Fruit fly (Drosophila melanogaster) whole organism, embryonic: ENCODE data around the gene CG16727.
A peak's percentile ranks its signal among the peaks of the same experiment; 100 is the strongest.

ENCODE experiments used
- Asciz ChIP-seq: fragments of 200-800 bp; sonication (Bioruptor generic); optimal IDR thresholded peaks from 2 replicates; lab custom pipeline; 2017; ENCODE audit warnings: missing biosample characterization, mild to moderate bottlenecking, missing genetic modification characterization, missing genetic modification reagents
- Bteb2 ChIP-seq: fragments of 200-800 bp; sonication (Bioruptor generic); optimal IDR thresholded peaks from 2 replicates; lab custom pipeline; 2016; ENCODE audit warnings: missing biosample characterization, missing genetic modification characterization
- CG10366 ChIP-seq: fragments of 200-800 bp; sonication (Bioruptor generic); IDR thresholded peaks from 2 replicates; pipeline ENCODE4 v1.3.6; 2022; ENCODE audit warnings: missing biosample characterization, missing genetic modification characterization
- CG12299 ChIP-seq: fragments of 200-800 bp; sonication (Bioruptor generic); optimal IDR thresholded peaks from 2 replicates; lab custom pipeline; 2018; ENCODE audit warnings: missing biosample characterization, mild to moderate bottlenecking, missing genetic modification characterization
- CG18619 ChIP-seq: fragments of 200-800 bp; sonication (Bioruptor generic); optimal IDR thresholded peaks from 3 replicates; lab custom pipeline; 2017; ENCODE audit warnings: missing biosample characterization, mild to moderate bottlenecking, missing genetic modification characterization
- CG2712 ChIP-seq: fragments of 200-800 bp; optimal IDR thresholded peaks from 3 replicates; lab custom pipeline; 2019; ENCODE audit warnings: missing biosample characterization, mild to moderate bottlenecking, missing genetic modification characterization, moderate library complexity
- CG30403 ChIP-seq: fragments of 200-800 bp; sonication (Bioruptor generic); optimal IDR thresholded peaks from 3 replicates; lab custom pipeline; 2016; ENCODE audit warnings: missing biosample characterization, missing genetic modification characterization
- CG3281 ChIP-seq: fragments of 200-800 bp; sonication (Bioruptor generic); optimal IDR thresholded peaks from 3 replicates; lab custom pipeline; 2017; ENCODE audit warnings: missing biosample characterization, mild to moderate bottlenecking, missing genetic modification characterization
- CG3407 ChIP-seq: fragments of 200-800 bp; sonication (Bioruptor generic); optimal IDR thresholded peaks from 2 replicates; lab custom pipeline; 2018; ENCODE audit warnings: missing biosample characterization, mild to moderate bottlenecking, missing genetic modification characterization
- CG4820 ChIP-seq: fragments of 200-800 bp; sonication (Bioruptor generic); optimal IDR thresholded peaks from 3 replicates; lab custom pipeline; 2016; ENCODE audit warnings: missing biosample characterization, missing genetic modification characterization
- CG6689 ChIP-seq: fragments of 200-800 bp; sonication (Bioruptor generic); IDR thresholded peaks from 2 replicates; pipeline ENCODE4 v1.3.6; 2022; ENCODE audit warnings: missing biosample characterization, missing genetic modification characterization
- CG6813 ChIP-seq: fragments of 200-800 bp; sonication (Bioruptor generic); optimal IDR thresholded peaks from 2 replicates; lab custom pipeline; 2017; ENCODE audit warnings: missing biosample characterization, missing genetic modification characterization, mild to moderate bottlenecking, moderate library complexity, missing genetic modification reagents
- CG7839 ChIP-seq: fragments of 200-800 bp; sonication (Bioruptor generic); optimal IDR thresholded peaks from 3 replicates; lab custom pipeline; 2018; ENCODE audit warnings: missing biosample characterization, mild to moderate bottlenecking, missing genetic modification characterization, moderate library complexity
- CG8290 ChIP-seq, 3 experiments: fragments of 200-800 bp; sonication (Bioruptor generic); optimal IDR thresholded peaks; 2 replicates each; lab custom pipeline; 2016 to 2019; ENCODE audit warnings: missing biosample characterization in 3 of 3, missing genetic modification characterization in 3 of 3, mild to moderate bottlenecking in 2 of 3, moderate library complexity in 1 of 3
- CoRest ChIP-seq: fragments of 200-800 bp; sonication (Bioruptor generic); optimal IDR thresholded peaks from 3 replicates; lab custom pipeline; 2018; ENCODE audit warnings: missing biosample characterization, mild to moderate bottlenecking, missing genetic modification characterization, moderate library complexity
- Dad ChIP-seq: fragments of 200-800 bp; sonication (Bioruptor generic); optimal IDR thresholded peaks from 3 replicates; lab custom pipeline; 2016; ENCODE audit warnings: missing biosample characterization, missing genetic modification characterization
- Ets65A ChIP-seq: fragments of 200-800 bp; sonication (Bioruptor generic); peaks from one replicate; lab custom pipeline; 2016; ENCODE audit warnings: missing biosample characterization, missing genetic modification characterization
- Ets97D ChIP-seq: fragments of 200-800 bp; sonication (Bioruptor generic); optimal IDR thresholded peaks from 3 replicates; lab custom pipeline; 2016; ENCODE audit warnings: missing biosample characterization, missing genetic modification characterization
- HLH54F ChIP-seq: fragments of 200-800 bp; sonication (Bioruptor generic); optimal IDR thresholded peaks from 3 replicates; lab custom pipeline; 2016; ENCODE audit warnings: missing biosample characterization, missing genetic modification characterization
- HmgD ChIP-seq: fragments of 200-800 bp; sonication (Bioruptor generic); optimal IDR thresholded peaks from 3 replicates; lab custom pipeline; 2016; ENCODE audit warnings: missing biosample characterization, missing genetic modification characterization
- HmgZ ChIP-seq: fragments of 200-800 bp; sonication (Bioruptor generic); optimal IDR thresholded peaks from 2 replicates; lab custom pipeline; 2018; ENCODE audit warnings: missing biosample characterization, mild to moderate bottlenecking, missing genetic modification characterization
- Lhr ChIP-seq: fragments of 200-800 bp; sonication (Bioruptor generic); optimal IDR thresholded peaks from 3 replicates; lab custom pipeline; 2017; ENCODE audit warnings: mild to moderate bottlenecking, missing biosample characterization, missing genetic modification reagents, missing genetic modification characterization
- MBD-R2 ChIP-seq: fragments of 200-800 bp; sonication (Bioruptor generic); IDR thresholded peaks from 2 replicates; pipeline ENCODE4 v1.3.6; 2022; ENCODE audit warnings: missing biosample characterization, missing genetic modification characterization
- NC2α ChIP-seq: fragments of 200-800 bp; sonication (Bioruptor generic); optimal IDR thresholded peaks from 2 replicates; lab custom pipeline; 2016; ENCODE audit warnings: missing biosample characterization, missing genetic modification characterization
- Nf-YC ChIP-seq: fragments of 200-800 bp; optimal IDR thresholded peaks from 3 replicates; lab custom pipeline; 2019; ENCODE audit warnings: missing biosample characterization, mild to moderate bottlenecking, missing genetic modification characterization, moderate library complexity
- Optix ChIP-seq: fragments of 200-800 bp; sonication (Bioruptor generic); IDR thresholded peaks from 3 replicates; pipeline ENCODE4 v1.3.6; 2022; ENCODE audit warnings: missing biosample characterization, missing genetic modification characterization
- Rfx ChIP-seq: fragments of 200-800 bp; sonication (Bioruptor generic); IDR thresholded peaks from 2 replicates; pipeline ENCODE4 v1.3.6; 2022; ENCODE audit warnings: missing biosample characterization, missing genetic modification characterization
- Sox102F ChIP-seq: fragments of 200-800 bp; sonication (Bioruptor generic); optimal IDR thresholded peaks from 2 replicates; lab custom pipeline; 2018; ENCODE audit warnings: missing biosample characterization, mild to moderate bottlenecking, missing genetic modification characterization, moderate library complexity
- Sry-δ ChIP-seq: fragments of 200-800 bp; sonication (Bioruptor generic); optimal IDR thresholded peaks from 2 replicates; lab custom pipeline; 2016; ENCODE audit warnings: missing biosample characterization, missing genetic modification characterization
- Xbp1 ChIP-seq: fragments of 200-800 bp; sonication (Bioruptor generic); optimal IDR thresholded peaks from 3 replicates; lab custom pipeline; 2016; ENCODE audit warnings: missing biosample characterization, mild to moderate bottlenecking, missing genetic modification characterization
- abd-A ChIP-seq: fragments of 200-800 bp; sonication (Bioruptor generic); optimal IDR thresholded peaks from 3 replicates; lab custom pipeline; 2019; ENCODE audit warnings: missing biosample characterization, mild to moderate bottlenecking, missing genetic modification characterization, moderate library complexity
- ato ChIP-seq: fragments of 200-800 bp; sonication (Bioruptor generic); IDR thresholded peaks from 2 replicates; pipeline ENCODE4 v1.3.6; 2022; ENCODE audit warnings: missing biosample characterization, missing genetic modification characterization; ENCODE audit not compliant: partially characterized antibody
- btn ChIP-seq: fragments of 200-800 bp; sonication (Bioruptor generic); optimal IDR thresholded peaks from 2 replicates; lab custom pipeline; 2016; ENCODE audit warnings: missing biosample characterization, missing genetic modification characterization
- caup ChIP-seq: fragments of 200-800 bp; sonication (Bioruptor generic); optimal IDR thresholded peaks from 3 replicates; lab custom pipeline; 2017; ENCODE audit warnings: missing biosample characterization, mild to moderate bottlenecking, missing genetic modification characterization, moderate library complexity; ENCODE audit not compliant: severe bottlenecking
- chif ChIP-seq, 2 experiments: fragments of 200-800 bp; sonication (Bioruptor generic); optimal IDR thresholded peaks; 3 replicates each; lab custom pipeline; 2016; ENCODE audit warnings: missing biosample characterization in 2 of 2, missing genetic modification characterization in 2 of 2
- crp ChIP-seq, 2 experiments: fragments of 200-800 bp; sonication (Bioruptor generic); optimal IDR thresholded peaks; 2 replicates in 1 of 2; 3 replicates in 1 of 2; lab custom pipeline; 2017; ENCODE audit warnings: missing biosample characterization in 2 of 2, missing genetic modification characterization in 2 of 2, mild to moderate bottlenecking in 1 of 2, moderate library complexity in 1 of 2
- onecut ChIP-seq: fragments of 200-800 bp; sonication (Bioruptor generic); IDR thresholded peaks from 2 replicates; pipeline ENCODE4 v1.3.6; 2022; ENCODE audit warnings: missing biosample characterization, missing genetic modification characterization
- pzg ChIP-seq: fragments of 200-800 bp; sonication (Bioruptor generic); optimal IDR thresholded peaks from 3 replicates; lab custom pipeline; 2018; ENCODE audit warnings: missing biosample characterization, mild to moderate bottlenecking, missing genetic modification characterization, moderate library complexity
- salm ChIP-seq: fragments of 200-800 bp; sonication (Bioruptor generic); optimal IDR thresholded peaks from 2 replicates; lab custom pipeline; 2018; ENCODE audit warnings: missing biosample characterization, mild to moderate bottlenecking, missing genetic modification characterization
- sens ChIP-seq: fragments of 200-800 bp; sonication (Bioruptor generic); peaks from one replicate; lab custom pipeline; 2016; ENCODE audit warnings: missing biosample characterization, missing genetic modification characterization
- sim ChIP-seq: fragments of 200-800 bp; sonication (Bioruptor generic); IDR thresholded peaks from 2 replicates; pipeline ENCODE4 v1.3.6; 2022; ENCODE audit warnings: missing biosample characterization, missing genetic modification characterization
- slbo ChIP-seq: fragments of 200-800 bp; sonication (Bioruptor generic); IDR thresholded peaks from 2 replicates; pipeline ENCODE4 v1.3.6; 2022; ENCODE audit warnings: missing biosample characterization, missing genetic modification characterization
- sob ChIP-seq: fragments of 200-800 bp; sonication (Bioruptor generic); IDR thresholded peaks from 2 replicates; pipeline ENCODE4 v1.3.6; 2022; ENCODE audit warnings: missing biosample characterization, missing genetic modification characterization
- sug ChIP-seq: fragments of 200-800 bp; optimal IDR thresholded peaks from 2 replicates; lab custom pipeline; 2019; ENCODE audit warnings: missing biosample characterization, mild to moderate bottlenecking, missing genetic modification characterization, moderate library complexity
- toy ChIP-seq: fragments of 200-800 bp; sonication (Bioruptor generic); IDR thresholded peaks from 2 replicates; pipeline ENCODE4 v1.3.6; 2022; ENCODE audit warnings: missing biosample characterization, missing genetic modification characterization
- tx ChIP-seq: fragments of 200-800 bp; sonication (Bioruptor generic); optimal IDR thresholded peaks from 2 replicates; lab custom pipeline; 2016; ENCODE audit warnings: missing biosample characterization, missing genetic modification characterization
- unc-4 ChIP-seq: fragments of 200-800 bp; sonication (Bioruptor generic); IDR thresholded peaks from 2 replicates; pipeline ENCODE4 v1.3.6; 2022; ENCODE audit warnings: missing biosample characterization, missing genetic modification characterization; ENCODE audit not compliant: partially characterized antibody
- usp ChIP-seq: fragments of >200 bp; optimal IDR thresholded peaks from 2 replicates; lab custom pipeline; 2017; ENCODE audit warnings: missing biosample characterization, missing genetic modification characterization
- wdn ChIP-seq: fragments of 200-800 bp; sonication (Bioruptor generic); IDR thresholded peaks from 2 replicates; pipeline ENCODE4 v1.3.6; 2022; ENCODE audit warnings: missing biosample characterization, missing genetic modification characterization

Gene CG16727

DNA sequence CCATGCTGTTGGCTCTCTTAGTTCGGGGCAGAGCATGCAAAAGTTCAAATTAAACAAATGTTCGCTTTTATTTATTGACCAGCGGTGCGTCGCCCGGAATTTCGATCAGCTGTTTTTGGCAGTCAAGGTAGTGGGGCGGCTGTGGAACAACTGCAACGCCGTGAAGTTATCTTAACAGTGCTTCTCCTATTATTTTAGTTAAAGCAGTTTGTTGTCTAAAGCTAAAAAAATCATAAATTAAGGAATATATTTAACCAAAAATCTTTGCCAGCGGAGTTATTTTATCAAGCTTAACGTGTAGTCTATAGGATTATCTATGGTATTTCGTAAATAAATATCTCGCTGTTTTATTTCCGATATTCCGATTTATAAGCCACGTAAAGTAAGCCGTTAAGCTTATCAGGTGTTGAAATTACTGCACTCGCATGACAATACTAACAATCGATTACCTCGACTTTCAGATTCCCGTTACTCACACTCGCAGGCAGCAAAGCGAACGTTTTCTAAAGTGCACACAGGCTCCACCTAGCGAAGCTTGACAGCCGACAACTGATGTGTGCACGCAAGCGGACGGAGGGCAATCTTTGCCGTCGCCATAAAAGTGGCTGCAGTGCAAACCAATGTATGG is 35.2 kb downstream of the CG16727 start, which contains the start of the genes CG6195 and CG31220 (continued):
- TF ChIP-seq HLH54F (GFP tag; lab: Kevin White, UChicago) (no peak), sim (GFP tag; lab: Robert Waterston, UW) (no peak), ato (GFP tag; lab: Robert Waterston, UW) (0 out of 2 replicates have a peak, but pooled peaks have one; percentile 10), toy (GFP tag; lab: Robert Waterston, UW) (peak; percentile 46), tx (GFP tag; lab: Kevin White, UChicago) (peak; percentile 11), CG3281 (GFP tag; lab: Kevin White, UChicago) (no peak), CG2712 (tag; lab: Kevin White, UChicago) (peak; percentile 35), usp (GFP tag; lab: Kevin White, UChicago) (no peak), sob (0 out of 2 replicates have a peak, but pooled peaks have one; percentile 28), btn (GFP tag; lab: Kevin White, UChicago) (no peak), unc-4 (GFP tag; lab: Robert Waterston, UW) (0 out of 2 replicates have a peak, but pooled peaks have one; percentile 41), HmgD (GFP tag; lab: Kevin White, UChicago) (peak; percentile 22), wdn (GFP tag; lab: Robert Waterston, UW) (no peak), Nf-YC (tag; lab: Kevin White, UChicago) (peak; percentile 5), abd-A (tag; lab: Kevin White, UChicago) (no peak), onecut (GFP tag; lab: Robert Waterston, UW) (peak; percentile 29; the same call in 1 of the 2 replicates), pzg (peak; percentile 70), caup (GFP tag; lab: Kevin White, UChicago) (peak; percentile 12), CG12299 (tag; lab: Kevin White, UChicago) (peak; percentile 14), slbo (GFP tag; lab: Robert Waterston, UW) (peak; percentile 33; the same call in 1 of the 2 replicates), sug (tag; lab: Kevin White, UChicago) (peak; percentile 12), CG6689 (GFP tag; lab: Robert Waterston, UW) (0 out of 2 replicates have a peak, but pooled peaks have one; percentile 7), Lhr (GFP tag; lab: Kevin White, UChicago) (peak; percentile 40), MBD-R2 (GFP tag; lab: Robert Waterston, UW) (peak; percentile 92), CG3407 (no peak), salm (tag; lab: Kevin White, UChicago) (no peak), CG6813 (GFP tag; lab: Kevin White, UChicago) (no peak), Optix (peak; percentile 34; the same call in 1 of the 3 replicates), CG10366 (GFP tag; lab: Robert Waterston, UW) (0 out of 2 replicates have a peak, but pooled peaks have one; percentile 23), sens (peak; percentile 86), Ets65A (GFP tag; lab: Kevin White, UChicago) (peak; percentile 62), chif (GFP tag; optimal IDR thresholded peaks at IDR 0.05; lab: Kevin White, UChicago) (peak; percentile 14 to 35), CoRest (tag; lab: Kevin White, UChicago) (peak; percentile 51), NC2α (GFP tag; lab: Kevin White, UChicago) (no peak), CG18619 (no peak), Sry-δ (peak; percentile 0), HmgZ (tag; lab: Kevin White, UChicago) (peak; percentile 27), crp (GFP tag; optimal IDR thresholded peaks at IDR 0.05; lab: Kevin White, UChicago) (peak; percentile 80 to 98), CG7839 (tag; lab: Kevin White, UChicago) (peak; percentile 23), CG30403 (peak; percentile 19), Xbp1 (peak; percentile 44), Asciz (GFP tag; lab: Kevin White, UChicago) (no peak), Rfx (GFP tag; lab: Robert Waterston, UW) (peak; percentile 45), Sox102F (GFP tag; lab: Kevin White, UChicago) (peak; percentile 37), CG8290 (GFP tag; optimal IDR thresholded peaks at IDR 0.05; lab: Kevin White, UChicago) (peak; percentile 30), CG8290 (tag; optimal IDR thresholded peaks at IDR 0.05; lab: Kevin White, UChicago) (no peak), Dad (GFP tag; lab: Kevin White, UChicago) (peak; percentile 2), Bteb2 (peak; percentile 9), CG4820 (GFP tag; lab: Kevin White, UChicago) (no peak), Ets97D (GFP tag; lab: Kevin White, UChicago) (peak; percentile 57)
